Fruit fly (Drosophila melanogaster): ENCODE data around the gene CG32576.

Gene CG32576

dm6 chrX:16321037-16321436 lies 32.7 kb upstream of the CG32576 start (continued):
- TF ChIP-seq crc (GFP tag; optimal IDR thresholded peaks at IDR 0.05) (no peak), Dp (GFP tag; optimal IDR thresholded peaks at IDR 0.05) (peak; percentile 82), CG15601 (tag; optimal IDR thresholded peaks at IDR 0.05) (no peak), CG18599 (GFP tag; optimal IDR thresholded peaks at IDR 0.05) (no peak), CG34224 (GFP tag; IDR thresholded peaks at IDR 0.05; ENCODE audit: partially characterized antibody) (peak; percentile 27; the same call in 1 of the 3 replicates), vnd (GFP tag; IDR thresholded peaks at IDR 0.05; ENCODE audit: partially characterized antibody) (0 out of 3 replicates have a peak, but pooled peaks have one; percentile 31), eve (GFP tag; optimal IDR thresholded peaks at IDR 0.05) (no peak), oc (tag; optimal IDR thresholded peaks at IDR 0.05) (no peak), zen (tag; optimal IDR thresholded peaks at IDR 0.05) (no peak), CG1603 (tag; optimal IDR thresholded peaks at IDR 0.05) (peak; percentile 32), Xrp1 (GFP tag; IDR thresholded peaks at IDR 0.05) (no peak), Sry-δ (GFP tag; optimal IDR thresholded peaks at IDR 0.05) (peak; percentile 1), Dip2 (GFP tag; IDR thresholded peaks at IDR 0.05) (no peak), Ets97D (GFP tag; optimal IDR thresholded peaks at IDR 0.05) (peak; percentile 51), unc-4 (GFP tag; IDR thresholded peaks at IDR 0.05; ENCODE audit: partially characterized antibody) (peak; percentile 19; the same call in 1 of the 2 replicates), Stat92E (GFP tag; optimal IDR thresholded peaks at IDR 0.05) (no peak), CG13287 (GFP tag; IDR thresholded peaks at IDR 0.05; ENCODE audit: partially characterized antibody) (peak; percentile 29; the same call in 1 of the 2 replicates), CG14667 (GFP tag; IDR thresholded peaks at IDR 0.05) (no peak), shn (GFP tag; optimal IDR thresholded peaks at IDR 0.05) (no peak), CG9727 (GFP tag; optimal IDR thresholded peaks at IDR 0.05) (no peak), CG6254 (GFP tag; optimal IDR thresholded peaks at IDR 0.05) (no peak), ap (GFP tag; IDR thresholded peaks at IDR 0.05) (no peak), dysf (GFP tag; IDR thresholded peaks at IDR 0.05) (no peak), CG13624 (GFP tag; optimal IDR thresholded peaks at IDR 0.05) (no peak), Opbp (GFP tag; IDR thresholded peaks at IDR 0.05; ENCODE audit: partially characterized antibody) (peak; percentile 17; the same call in 1 of the 3 replicates), Gug (GFP tag; IDR thresholded peaks at IDR 0.05) (no peak)

dm6 chrX:16320197-16320921 lies 32.0 kb upstream of the CG32576 start, which contains the start of gene Cyp1:
TSS of gene Cyp1 (minus strand) at chrX:16320370.
- TF ChIP-seq CG6683 (GFP tag; optimal IDR thresholded peaks at IDR 0.05) (no peak), CG3847 (GFP tag; IDR thresholded peaks at IDR 0.05) (peak; percentile 58; the same call in 1 of the 2 replicates), Eip74EF (GFP tag; optimal IDR thresholded peaks at IDR 0.05) (no peak), MTF-1 (GFP tag; optimal IDR thresholded peaks at IDR 0.05; ENCODE audit: borderline replicate concordance) (no peak), unc-4 (GFP tag; IDR thresholded peaks at IDR 0.05; ENCODE audit: partially characterized antibody) (peak; percentile 68), Dref (GFP tag; IDR thresholded peaks at IDR 0.05) (peak; percentile 83), btn (GFP tag; optimal IDR thresholded peaks at IDR 0.05) (no peak), CG6689 (GFP tag; IDR thresholded peaks at IDR 0.05) (peak; percentile 41; the same call in 1 of the 2 replicates), dimm (GFP tag; IDR thresholded peaks at IDR 0.05) (no peak), CG15269 (tag; optimal IDR thresholded peaks at IDR 0.05) (peak; percentile 35), vvl (GFP tag; IDR thresholded peaks at IDR 0.05) (peak; percentile 55), MESR4 (GFP tag; optimal IDR thresholded peaks at IDR 0.05) (peak; percentile 82), fd102C (GFP tag; optimal IDR thresholded peaks at IDR 0.05) (no peak), CG10267 (tag; optimal IDR thresholded peaks at IDR 0.05) (no peak), al (GFP tag; IDR thresholded peaks at IDR 0.05) (0 out of 2 replicates have a peak, but pooled peaks have one; percentile 26), grau (tag; optimal IDR thresholded peaks at IDR 0.05) (peak; percentile 27), Adf1 (GFP tag; IDR thresholded peaks at IDR 0.05) (peak; percentile 88), CG30431 (GFP tag; optimal IDR thresholded peaks at IDR 0.05) (no peak), CG8765 (GFP tag; IDR thresholded peaks at IDR 0.05) (peak; percentile 28; the same call in 1 of the 2 replicates), CG9797 (GFP tag; optimal IDR thresholded peaks at IDR 0.05) (peak; percentile 41), Blimp-1 (GFP tag; optimal IDR thresholded peaks at IDR 0.05) (no peak), CG11723 (GFP tag; optimal IDR thresholded peaks at IDR 0.05) (peak; percentile 51), CG3407 (GFP tag; optimal IDR thresholded peaks at IDR 0.05) (no peak)
